Worm (Caenorhabditis elegans): Measurements from ENCODE around the gene F49E12.8.

F49E12.8 gene

DNA sequence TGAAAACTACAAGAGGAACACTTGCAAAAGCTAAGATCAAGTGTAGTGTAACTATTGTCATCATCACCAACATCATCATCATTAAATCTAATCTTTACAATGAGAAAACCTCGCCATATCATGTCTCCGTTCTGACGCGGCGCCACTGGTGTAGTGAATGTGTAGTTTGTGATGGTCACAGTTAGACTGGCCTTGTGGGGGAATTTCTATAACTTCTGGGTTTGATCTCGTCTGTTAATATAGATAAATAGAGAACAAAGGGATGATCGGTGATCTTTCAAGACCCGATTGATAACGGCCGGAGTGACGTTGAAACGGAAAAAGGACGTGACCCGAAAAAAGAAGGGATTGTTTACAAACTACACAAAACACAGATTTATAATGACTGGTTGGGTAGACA is 46.7 kb upstream of the F49E12.8 start:
- TF ChIP-seq M03D4.4 (tag; optimal IDR thresholded peaks at IDR 0.05) (no peak), nhr-28 (tag; optimal IDR thresholded peaks at IDR 0.05) (peak; percentile 17)

DNA sequence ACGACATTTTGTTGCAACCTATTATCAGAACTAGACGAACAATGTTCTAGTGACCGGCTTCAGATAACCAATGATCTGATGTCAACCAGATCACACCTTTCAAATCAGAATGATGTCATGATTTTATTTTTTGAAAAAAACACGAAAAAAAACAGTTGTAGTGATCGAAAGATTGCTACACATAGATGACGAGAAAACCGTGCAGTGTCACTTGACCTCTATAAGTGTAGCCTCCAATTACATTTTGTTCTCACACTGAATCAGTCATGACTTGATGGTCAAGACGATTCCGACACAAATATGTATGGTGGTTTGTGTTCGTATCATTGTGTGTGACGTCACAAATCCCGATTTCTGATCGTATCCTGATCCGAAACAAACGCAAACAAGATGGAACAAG is 46.0 kb upstream of the F49E12.8 start:
- TF ChIP-seq zip-8 (tag; optimal IDR thresholded peaks at IDR 0.05): peak; percentile 7
- TF ChIP-seq nhr-237 (tag; optimal IDR thresholded peaks at IDR 0.05): no peak

DNA sequence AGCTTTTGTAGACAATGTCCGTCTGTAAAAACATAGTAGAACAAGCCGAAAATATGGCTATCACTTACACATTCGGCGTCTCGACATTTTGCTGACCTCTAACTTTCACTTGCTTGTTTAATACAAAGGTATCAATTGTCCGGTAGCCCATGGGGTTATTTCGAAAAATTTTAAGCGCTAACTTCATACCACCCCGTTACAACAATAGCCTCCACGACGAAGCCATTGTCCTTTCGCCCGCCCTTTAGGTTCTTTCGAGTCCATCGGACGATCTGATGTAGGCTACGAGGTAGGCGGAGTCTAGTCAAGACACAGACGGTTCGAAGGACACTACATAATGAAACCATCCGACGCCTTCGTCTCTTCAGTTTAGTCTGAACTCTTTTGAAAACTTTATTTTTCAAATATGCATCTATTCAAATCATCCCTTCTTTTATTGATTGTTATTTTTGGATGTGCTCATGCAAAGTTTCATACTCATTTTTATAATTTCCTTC is 44.7 kb upstream of the F49E12.8 start, which contains the start of gene lips-10:
TSS of gene lips-10 (plus strand) at position 378 of the 497 bp plus-strand sequence.
- no peak for TF ChIP-seq nhr-76 (tag; optimal IDR thresholded peaks at IDR 0.05)
- peak; percentile 36 for TF ChIP-seq ham-2 (GFP tag; optimal IDR thresholded peaks at IDR 0.05)

DNA sequence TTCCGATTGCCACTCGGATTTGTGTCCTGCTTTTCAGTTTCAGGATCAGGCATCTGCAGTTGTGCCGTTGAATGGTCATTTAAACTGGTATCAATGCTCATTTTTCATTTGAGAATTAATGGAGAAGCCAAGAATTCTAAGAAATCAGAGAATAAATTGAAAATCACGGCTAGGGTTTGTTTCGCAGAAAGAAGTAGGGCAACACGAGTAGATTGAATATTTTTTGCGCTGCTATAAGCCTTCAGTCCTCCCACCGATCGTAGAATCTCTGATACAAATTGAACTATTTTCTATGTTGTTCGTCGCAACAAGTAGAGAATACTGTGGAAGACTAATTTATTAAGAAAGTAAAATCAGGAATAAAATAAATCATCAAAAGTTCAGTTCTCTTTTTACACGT is 42.9 kb upstream of the F49E12.8 start, which contains the start of gene acp-3:
TSS of gene acp-3 (minus strand) at position 101 of the 400 bp plus-strand sequence.
- TF ChIP-seq ceh-39 (tag; optimal IDR thresholded peaks at IDR 0.05) (no peak), nhr-12 (tag; optimal IDR thresholded peaks at IDR 0.05) (no peak), ham-2 (GFP tag; optimal IDR thresholded peaks at IDR 0.05) (no peak), ceh-83 (GFP tag; optimal IDR thresholded peaks at IDR 0.05) (no peak), lin-32 (GFP tag; optimal IDR thresholded peaks at IDR 0.05) (no peak), lin-13 (tag; optimal IDR thresholded peaks at IDR 0.05) (no peak), lsy-2 (tag; optimal IDR thresholded peaks at IDR 0.05) (no peak), unc-120 (tag; optimal IDR thresholded peaks at IDR 0.05; ENCODE audit: poor library complexity, severe bottlenecking) (no peak), zip-8 (tag; optimal IDR thresholded peaks at IDR 0.05) (no peak), ztf-11 (tag; optimal IDR thresholded peaks at IDR 0.05) (no peak), nhr-2 (tag; optimal IDR thresholded peaks at IDR 0.05) (no peak), bed-3 (GFP tag; optimal IDR thresholded peaks at IDR 0.05) (no peak), nhr-28 (tag; optimal IDR thresholded peaks at IDR 0.05) (no peak), sem-2 (GFP tag; optimal IDR thresholded peaks at IDR 0.05) (no peak), pha-4 (tag; optimal IDR thresholded peaks at IDR 0.05) (no peak), mls-2 (tag; optimal IDR thresholded peaks at IDR 0.05) (no peak), elt-3 (tag; optimal IDR thresholded peaks at IDR 0.05) (no peak), elt-1 (tag; optimal IDR thresholded peaks at IDR 0.05; ENCODE audit: borderline replicate concordance, insufficient read depth) (no peak), sptf-1 (tag; optimal IDR thresholded peaks at IDR 0.05) (no peak)

DNA sequence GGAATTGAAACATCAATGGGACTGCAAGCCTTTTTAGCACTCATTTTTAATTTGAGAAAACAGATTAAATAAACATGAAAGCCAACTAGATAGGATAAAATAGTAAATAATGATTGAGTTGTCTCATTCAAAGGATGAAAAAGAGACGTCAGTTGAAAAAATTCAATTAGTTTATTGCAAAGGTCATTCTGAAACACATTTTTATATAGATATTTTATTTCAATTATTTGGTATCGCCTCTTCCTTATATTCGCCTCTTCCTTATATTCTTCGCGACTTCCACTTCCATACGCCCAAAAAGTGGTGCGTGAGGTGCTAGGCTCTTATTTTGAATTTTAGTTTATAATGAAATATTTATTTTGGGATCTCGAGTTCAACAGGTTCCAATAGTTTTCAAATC is 40.9 kb upstream of the F49E12.8 start, which contains the start of gene acp-4:
TSS of gene acp-4 (minus strand) at position 101 of the 400 bp plus-strand sequence.
- TF ChIP-seq hlh-1 (tag; optimal IDR thresholded peaks at IDR 0.05) (no peak), pha-4 (tag; optimal IDR thresholded peaks at IDR 0.05) (no peak), lsy-2 (tag; optimal IDR thresholded peaks at IDR 0.05) (no peak), cnd-1 (tag; optimal IDR thresholded peaks at IDR 0.05) (no peak), nhr-76 (tag; optimal IDR thresholded peaks at IDR 0.05) (no peak), blmp-1 (tag; optimal IDR thresholded peaks at IDR 0.05) (no peak), sptf-1 (tag; optimal IDR thresholded peaks at IDR 0.05) (no peak), nhr-2 (tag; optimal IDR thresholded peaks at IDR 0.05) (no peak), nhr-28 (tag; optimal IDR thresholded peaks at IDR 0.05) (no peak), elt-3 (tag; optimal IDR thresholded peaks at IDR 0.05) (no peak), unc-120 (tag; optimal IDR thresholded peaks at IDR 0.05; ENCODE audit: poor library complexity, severe bottlenecking) (no peak), tbx-8 (GFP tag; optimal IDR thresholded peaks at IDR 0.05) (no peak)

DNA sequence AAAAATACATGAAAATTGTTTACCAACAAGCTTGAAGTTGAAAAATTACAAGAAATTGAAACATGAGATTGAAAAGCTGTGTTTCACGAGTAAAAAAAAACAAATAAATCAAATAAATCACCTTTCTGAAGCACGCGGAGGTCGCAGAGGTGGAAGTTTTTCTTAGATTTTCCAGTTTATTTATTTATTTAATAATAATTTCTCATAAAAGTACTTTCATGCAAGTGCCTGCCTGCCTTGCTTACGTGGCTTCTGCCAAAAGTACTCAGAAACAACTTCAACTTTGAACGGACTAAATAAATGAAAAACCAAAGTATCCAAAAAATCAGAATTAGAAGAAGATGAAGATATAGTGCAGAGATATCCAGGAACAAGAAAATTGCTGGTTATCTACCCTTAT is 37.8 kb upstream of the F49E12.8 start, which contains the start of gene acp-2:
TSS of gene acp-2 (minus strand) at position 101 of the 400 bp plus-strand sequence.
- no peak for TF ChIP-seq M03D4.4 (tag; optimal IDR thresholded peaks at IDR 0.05)
- no peak for TF ChIP-seq cnd-1 (tag; optimal IDR thresholded peaks at IDR 0.05)
- no peak for TF ChIP-seq nhr-2 (tag; optimal IDR thresholded peaks at IDR 0.05)
- no peak for TF ChIP-seq nhr-12 (tag; optimal IDR thresholded peaks at IDR 0.05)
- no peak for TF ChIP-seq blmp-1 (tag; optimal IDR thresholded peaks at IDR 0.05)
- TF ChIP-seq sptf-1 (tag; optimal IDR thresholded peaks at IDR 0.05): no peak
- TF ChIP-seq ces-1 (GFP tag; optimal IDR thresholded peaks at IDR 0.05): no peak
- TF ChIP-seq bed-3 (GFP tag; optimal IDR thresholded peaks at IDR 0.05): no peak
- no peak for TF ChIP-seq mab-5 (tag; optimal IDR thresholded peaks at IDR 0.05)
- no peak for TF ChIP-seq drap-1 (GFP tag; optimal IDR thresholded peaks at IDR 0.05)
- no peak for TF ChIP-seq ceh-43 (GFP tag; optimal IDR thresholded peaks at IDR 0.05)
- TF ChIP-seq ceh-83 (GFP tag; optimal IDR thresholded peaks at IDR 0.05): no peak
- no peak for TF ChIP-seq nhr-28 (tag; optimal IDR thresholded peaks at IDR 0.05)
- TF ChIP-seq ztf-11 (tag; optimal IDR thresholded peaks at IDR 0.05): no peak
- no peak for TF ChIP-seq ham-2 (GFP tag; optimal IDR thresholded peaks at IDR 0.05)
- no peak for TF ChIP-seq nhr-76 (tag; optimal IDR thresholded peaks at IDR 0.05)
- no peak for TF ChIP-seq unc-39 (tag; optimal IDR thresholded peaks at IDR 0.05)
- TF ChIP-seq ceh-39 (tag; optimal IDR thresholded peaks at IDR 0.05): no peak
